Worm (Caenorhabditis elegans) whole organism, L1 larva: ENCODE results near the gene K05F6.10.
"Not testable (repeated sequence)": the region's sequence is repeated elsewhere in the genome, so short reads cannot be mapped to it uniquely, and the experiment has no call there.

Experiments
- ceh-90 ChIP-seq: sonication (generic microtip); optimal IDR thresholded peaks from 2 replicates; lab custom pipeline; 2016; ENCODE audit warnings: missing genetic modification characterization, missing compliant biosample characterization
- fos-1 ChIP-seq: fragments of 150-350 bp; optimal IDR thresholded peaks from 2 replicates; lab custom pipeline; 2014; ENCODE audit warnings: missing biosample characterization, missing genetic modification characterization
- lin-13 ChIP-seq: fragments of 150-350 bp; optimal IDR thresholded peaks from 2 replicates; lab custom pipeline; 2014; ENCODE audit warnings: missing biosample characterization, missing genetic modification reagents, missing genetic modification characterization
- lin-35 ChIP-seq, 2 experiments: fragments of 150-350 bp; optimal IDR thresholded peaks; 2 replicates each; lab custom pipeline; 2014; ENCODE audit warnings: missing biosample characterization in 2 of 2, missing genetic modification characterization in 2 of 2, missing genetic modification reagents in 2 of 2
- nhr-11 ChIP-seq: fragments of 150-350 bp; optimal IDR thresholded peaks from 2 replicates; lab custom pipeline; 2014; ENCODE audit warnings: missing biosample characterization, missing genetic modification characterization
- pag-3 ChIP-seq: sonication (generic microtip); optimal IDR thresholded peaks from 2 replicates; lab custom pipeline; 2017; ENCODE audit warnings: missing genetic modification characterization, mild to moderate bottlenecking, missing compliant biosample characterization, antibody characterized with exemption, borderline replicate concordance; ENCODE audit not compliant: insufficient read depth
- snpc-4 ChIP-seq: fragments of 150-350 bp; optimal IDR thresholded peaks from 2 replicates; lab custom pipeline; 2014; ENCODE audit warnings: missing biosample characterization, missing genetic modification characterization
- tbx-2 ChIP-seq: sonication (generic microtip); optimal IDR thresholded peaks from 2 replicates; lab custom pipeline; 2016; ENCODE audit warnings: missing genetic modification characterization, missing compliant biosample characterization

DNA sequence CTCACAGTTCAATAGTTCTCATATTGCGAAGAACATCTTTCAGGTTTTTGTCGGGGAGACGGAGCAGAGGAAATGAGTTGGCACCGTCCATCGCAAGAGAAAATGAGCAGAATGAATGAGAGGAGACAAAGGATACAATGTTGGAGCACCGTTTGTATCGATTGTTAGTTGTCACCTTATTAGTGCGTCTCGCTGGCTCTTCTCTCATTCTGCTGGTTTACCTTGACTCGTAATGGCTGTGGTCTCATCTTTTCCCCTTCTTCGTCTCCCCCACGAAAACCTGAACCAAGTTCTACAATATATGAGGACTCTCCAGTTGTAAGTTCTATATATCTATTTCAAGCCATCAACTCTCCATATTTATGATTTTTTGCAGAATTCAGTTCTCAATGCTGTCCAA lies 19.7 kb downstream of the K05F6.10 start, which contains the start of the genes fbxb-54 and fbxb-50:
- TF ChIP-seq tbx-2 (tag; lab: Kevin White, UChicago); pag-3 (tag; lab: Kevin White, UChicago); ceh-90 (tag; lab: Kevin White, UChicago); snpc-4 (tag; lab: Kevin White, UChicago); fos-1 (tag; lab: Kevin White, UChicago); lin-35 (GFP tag; optimal IDR thresholded peaks at IDR 0.05; lab: Kevin White, UChicago); nhr-11 (tag; lab: Kevin White, UChicago); lin-13 (GFP tag; lab: Kevin White, UChicago): not testable (repeated sequence)
